Worm (Caenorhabditis elegans) whole organism, L3 larva: ENCODE measurements around the gene C56E6.2.

ENCODE experiments used
- ceh-82 ChIP-seq: fragments of 150-350 bp; optimal IDR thresholded peaks from 2 replicates; lab custom pipeline; 2014; ENCODE audit warnings: missing biosample characterization, missing genetic modification characterization
- elt-2 ChIP-seq: sonication (generic microtip); optimal IDR thresholded peaks from 2 replicates; lab custom pipeline; 2016; ENCODE audit warnings: missing genetic modification reagents, mild to moderate bottlenecking, missing genetic modification characterization, missing compliant biosample characterization
- fkh-10 ChIP-seq: sonication (generic microtip); optimal IDR thresholded peaks from 2 replicates; lab custom pipeline; 2017; ENCODE audit warnings: missing biosample characterization, missing genetic modification reagents, missing genetic modification characterization
- jun-1 ChIP-seq: fragments of 150-350 bp; optimal IDR thresholded peaks from 2 replicates; lab custom pipeline; 2014; ENCODE audit warnings: missing biosample characterization, missing genetic modification reagents, missing genetic modification characterization
- lin-39 ChIP-seq: fragments of 150-350 bp; optimal IDR thresholded peaks from 2 replicates; lab custom pipeline; 2018; ENCODE audit warnings: missing biosample characterization, missing genetic modification reagents, missing genetic modification characterization
- mdl-1 ChIP-seq: fragments of 150-350 bp; optimal IDR thresholded peaks from 2 replicates; lab custom pipeline; 2014; ENCODE audit warnings: missing biosample characterization, missing genetic modification characterization
- nfya-1 ChIP-seq: sonication (generic microtip); optimal IDR thresholded peaks from 2 replicates; lab custom pipeline; 2017; ENCODE audit warnings: missing genetic modification characterization, mild to moderate bottlenecking, missing compliant biosample characterization, antibody characterized with exemption, moderate library complexity; ENCODE audit not compliant: insufficient read depth
- nhr-12 ChIP-seq: fragments of 150-350 bp; optimal IDR thresholded peaks from 2 replicates; lab custom pipeline; 2014; ENCODE audit warnings: missing biosample characterization, missing genetic modification characterization
- nhr-23 ChIP-seq: fragments of 150-350 bp; optimal IDR thresholded peaks from 2 replicates; lab custom pipeline; 2014; ENCODE audit warnings: missing biosample characterization, missing genetic modification reagents, missing genetic modification characterization
- tbx-2 ChIP-seq: sonication (generic microtip); optimal IDR thresholded peaks from 2 replicates; lab custom pipeline; 2016; ENCODE audit warnings: mild to moderate bottlenecking, missing genetic modification characterization, missing compliant biosample characterization
- unc-39 ChIP-seq: sonication (generic microtip); optimal IDR thresholded peaks from 4 replicates; lab custom pipeline; 2017; ENCODE audit warnings: missing biosample characterization, missing genetic modification characterization

ce11 chrII:6531527-6531926, 6.8 kb downstream of the C56E6.2 start, which contains the start of gene abch-1:
- TF ChIP-seq unc-39 (tag; lab: Kevin White, UChicago), result no peak
- TF ChIP-seq elt-2 (tag; lab: Kevin White, UChicago), result no peak
- no peak for TF ChIP-seq fkh-10
- TF ChIP-seq lin-39, result no peak
- TF ChIP-seq ceh-82 (tag; lab: Kevin White, UChicago), result no peak
- no peak for TF ChIP-seq nfya-1
- TF ChIP-seq jun-1, result no peak
- TF ChIP-seq tbx-2, result no peak
- TF ChIP-seq nhr-23 (tag; lab: Kevin White, UChicago), result no peak
- TF ChIP-seq nhr-12 (tag; lab: Kevin White, UChicago), result no peak
- TF ChIP-seq mdl-1 (tag; lab: Kevin White, UChicago), result no peak
